Worm (Caenorhabditis elegans) whole organism, late embryonic: ENCODE data around the gene C09G9.5.
A peak's percentile ranks its signal among the peaks of the same experiment; 100 is the strongest.

Source experiments
- C08G9.2 ChIP-seq: sonication (generic microtip); optimal IDR thresholded peaks from 2 replicates; lab custom pipeline; 2016; ENCODE audit warnings: mild to moderate bottlenecking, missing genetic modification characterization, moderate library complexity, missing compliant biosample characterization
- C38D4.7 ChIP-seq: fragments of 200-800 bp; sonication (Bioruptor generic); optimal IDR thresholded peaks from 2 replicates; lab custom pipeline; 2018; ENCODE audit warnings: mild to moderate bottlenecking, missing genetic modification characterization, moderate library complexity, missing compliant biosample characterization
- F13H6.1 ChIP-seq: sonication (generic microtip); optimal IDR thresholded peaks from 2 replicates; lab custom pipeline; 2016; ENCODE audit warnings: missing genetic modification characterization, missing compliant biosample characterization
- K09A11.1 ChIP-seq: sonication (generic microtip); optimal IDR thresholded peaks from 2 replicates; lab custom pipeline; 2017; ENCODE audit warnings: antibody characterized with exemption, mild to moderate bottlenecking, missing genetic modification characterization, missing compliant biosample characterization; ENCODE audit not compliant: insufficient read depth
- T23F11.4 ChIP-seq: fragments of 200-800 bp; sonication (Bioruptor generic); optimal IDR thresholded peaks from 2 replicates; lab custom pipeline; 2018; ENCODE audit warnings: mild to moderate bottlenecking, missing genetic modification characterization, missing compliant biosample characterization
- Y22D7AL.16 ChIP-seq: sonication (generic microtip); optimal IDR thresholded peaks from 2 replicates; lab custom pipeline; 2016; ENCODE audit warnings: missing genetic modification characterization, missing compliant biosample characterization
- ama-1 ChIP-seq: fragments of 150-350 bp; optimal IDR thresholded peaks from 2 replicates; lab custom pipeline; 2014
- ceh-18 ChIP-seq: sonication (generic microtip); optimal IDR thresholded peaks from 2 replicates; lab custom pipeline; 2016; ENCODE audit warnings: missing genetic modification characterization, missing compliant biosample characterization
- ceh-19 ChIP-seq: fragments of 200-800 bp; sonication (Bioruptor generic); optimal IDR thresholded peaks from 2 replicates; lab custom pipeline; 2018; ENCODE audit warnings: mild to moderate bottlenecking, missing genetic modification characterization, missing compliant biosample characterization
- ceh-30 ChIP-seq: fragments of 150-350 bp; optimal IDR thresholded peaks from 2 replicates; lab custom pipeline; 2014; ENCODE audit warnings: missing biosample characterization, missing genetic modification characterization
- ceh-31 ChIP-seq: sonication (generic microtip); optimal IDR thresholded peaks from 2 replicates; lab custom pipeline; 2016; ENCODE audit warnings: missing genetic modification characterization, missing compliant biosample characterization
- ceh-34 ChIP-seq: sonication (generic microtip); optimal IDR thresholded peaks from 2 replicates; lab custom pipeline; 2016; ENCODE audit warnings: mild to moderate bottlenecking, missing genetic modification characterization, missing compliant biosample characterization
- ceh-6 ChIP-seq: fragments of 200-800 bp; sonication (Bioruptor generic); optimal IDR thresholded peaks from 2 replicates; lab custom pipeline; 2018; ENCODE audit warnings: mild to moderate bottlenecking, missing genetic modification characterization, missing compliant biosample characterization
- ceh-9 ChIP-seq: sonication (generic microtip); optimal IDR thresholded peaks from 2 replicates; lab custom pipeline; 2016; ENCODE audit warnings: mild to moderate bottlenecking, missing genetic modification characterization, inconsistent platforms, missing compliant biosample characterization
- elt-2 ChIP-seq: sonication (generic microtip); optimal IDR thresholded peaks from 2 replicates; lab custom pipeline; 2016; ENCODE audit warnings: missing genetic modification reagents, missing genetic modification characterization, missing compliant biosample characterization
- elt-4 ChIP-seq: sonication (generic microtip); optimal IDR thresholded peaks from 2 replicates; lab custom pipeline; 2016; ENCODE audit warnings: missing genetic modification characterization, missing compliant biosample characterization
- ets-4 ChIP-seq: sonication (generic microtip); optimal IDR thresholded peaks from 2 replicates; lab custom pipeline; 2016; ENCODE audit warnings: missing genetic modification characterization, missing compliant biosample characterization
- eyg-1 ChIP-seq: sonication (generic microtip); optimal IDR thresholded peaks from 2 replicates; lab custom pipeline; 2016; ENCODE audit warnings: missing genotype, missing genetic modification characterization, missing compliant biosample characterization
- fax-1 ChIP-seq: sonication (generic microtip); optimal IDR thresholded peaks from 2 replicates; lab custom pipeline; 2016; ENCODE audit warnings: missing genotype, missing genetic modification characterization, missing compliant biosample characterization
- fkh-10 ChIP-seq: fragments of 150-350 bp; optimal IDR thresholded peaks from 2 replicates; lab custom pipeline; 2014; ENCODE audit warnings: missing biosample characterization, missing genetic modification reagents, missing genetic modification characterization
- gmeb-2 ChIP-seq: sonication (generic microtip); optimal IDR thresholded peaks from 2 replicates; lab custom pipeline; 2016; ENCODE audit warnings: missing genetic modification characterization, inconsistent platforms, missing compliant biosample characterization
- hlh-15 ChIP-seq: sonication (generic microtip); optimal IDR thresholded peaks from 2 replicates; lab custom pipeline; 2016; ENCODE audit warnings: missing genetic modification characterization, missing compliant biosample characterization
- lim-6 ChIP-seq: sonication (generic microtip); optimal IDR thresholded peaks from 2 replicates; lab custom pipeline; 2016; ENCODE audit warnings: missing genetic modification characterization, missing compliant biosample characterization
- lin-11 ChIP-seq: fragments of 200-800 bp; sonication (Bioruptor generic); optimal IDR thresholded peaks from 2 replicates; lab custom pipeline; 2018; ENCODE audit warnings: mild to moderate bottlenecking, missing genetic modification characterization, missing compliant biosample characterization
- odd-2 ChIP-seq: sonication (generic microtip); optimal IDR thresholded peaks from 2 replicates; lab custom pipeline; 2017; ENCODE audit warnings: antibody characterized with exemption, mild to moderate bottlenecking, missing genetic modification characterization, missing compliant biosample characterization
- pag-3 ChIP-seq: sonication (generic microtip); optimal IDR thresholded peaks from 2 replicates; lab custom pipeline; 2016; ENCODE audit warnings: missing compliant biosample characterization, missing genetic modification characterization, borderline replicate concordance
- pqm-1 ChIP-seq: sonication (generic microtip); optimal IDR thresholded peaks from 2 replicates; lab custom pipeline; 2016; ENCODE audit warnings: missing genetic modification characterization, missing compliant biosample characterization
- ref-2 ChIP-seq: sonication (generic microtip); optimal IDR thresholded peaks from 2 replicates; lab custom pipeline; 2016; ENCODE audit warnings: missing genetic modification characterization, missing compliant biosample characterization
- syd-9 ChIP-seq: sonication (generic microtip); optimal IDR thresholded peaks from 2 replicates; lab custom pipeline; 2016; ENCODE audit warnings: mild to moderate bottlenecking, missing genetic modification characterization, moderate library complexity, missing compliant biosample characterization
- tbx-2 ChIP-seq: sonication (generic microtip); optimal IDR thresholded peaks from 2 replicates; lab custom pipeline; 2016; ENCODE audit warnings: missing genetic modification characterization, missing compliant biosample characterization
- tbx-7 ChIP-seq: sonication (generic microtip); optimal IDR thresholded peaks from 2 replicates; lab custom pipeline; 2016; ENCODE audit warnings: missing genotype, missing genetic modification characterization, missing compliant biosample characterization
- unc-3 ChIP-seq, 2 experiments: fragments of 200-800 bp in 1 of 2; sonication (Bioruptor generic) in 1 of 2; sonication (generic microtip) in 1 of 2; conservative IDR thresholded peaks in 1 of 2; optimal IDR thresholded peaks in 1 of 2; 2 replicates each; pipeline versions ENCODE4 v1.3.6 to Lab custom; 2016 to 2022; ENCODE audit warnings: missing compliant biosample characterization in 2 of 2, missing genetic modification characterization in 2 of 2, missing genetic modification reagents in 1 of 2
- unc-55 ChIP-seq: sonication (generic microtip); optimal IDR thresholded peaks from 2 replicates; lab custom pipeline; 2017; ENCODE audit warnings: missing biosample characterization, missing genetic modification reagents, missing genetic modification characterization
- ztf-16 ChIP-seq: sonication (generic microtip); optimal IDR thresholded peaks from 2 replicates; lab custom pipeline; 2017; ENCODE audit warnings: missing genetic modification characterization, missing compliant biosample characterization

Gene C09G9.5

DNA sequence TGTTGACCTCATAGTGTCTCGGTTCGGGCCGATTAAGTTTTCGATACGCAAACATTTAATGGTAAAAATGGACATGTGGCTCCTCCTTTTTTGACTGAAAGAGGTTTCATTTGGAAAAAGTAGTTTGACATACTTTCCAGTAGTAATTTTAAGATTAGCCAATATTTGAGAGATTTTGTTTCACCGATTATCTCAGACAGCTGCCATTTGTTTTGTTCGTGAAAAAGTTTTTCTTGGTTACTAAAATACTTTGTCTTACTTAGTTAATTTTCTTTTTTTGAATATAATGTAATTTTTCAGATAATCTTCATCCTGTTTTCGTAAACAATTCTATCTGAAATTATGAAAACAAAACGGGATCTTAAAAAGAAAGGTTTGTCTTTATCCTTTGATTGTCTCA, at the start of gene C09G9.5:
C09G9.5 (plus strand) TSS at position 301 of the 400 bp plus-strand sequence.
- TF ChIP-seq elt-2 (tag; lab: Kevin White, UChicago) (no peak), eyg-1 (no peak), Y22D7AL.16 (tag; lab: Kevin White, UChicago) (no peak), ceh-18 (tag; lab: Kevin White, UChicago) (no peak), tbx-2 (no peak), pag-3 (tag; lab: Kevin White, UChicago) (no peak), elt-4 (no peak)

DNA sequence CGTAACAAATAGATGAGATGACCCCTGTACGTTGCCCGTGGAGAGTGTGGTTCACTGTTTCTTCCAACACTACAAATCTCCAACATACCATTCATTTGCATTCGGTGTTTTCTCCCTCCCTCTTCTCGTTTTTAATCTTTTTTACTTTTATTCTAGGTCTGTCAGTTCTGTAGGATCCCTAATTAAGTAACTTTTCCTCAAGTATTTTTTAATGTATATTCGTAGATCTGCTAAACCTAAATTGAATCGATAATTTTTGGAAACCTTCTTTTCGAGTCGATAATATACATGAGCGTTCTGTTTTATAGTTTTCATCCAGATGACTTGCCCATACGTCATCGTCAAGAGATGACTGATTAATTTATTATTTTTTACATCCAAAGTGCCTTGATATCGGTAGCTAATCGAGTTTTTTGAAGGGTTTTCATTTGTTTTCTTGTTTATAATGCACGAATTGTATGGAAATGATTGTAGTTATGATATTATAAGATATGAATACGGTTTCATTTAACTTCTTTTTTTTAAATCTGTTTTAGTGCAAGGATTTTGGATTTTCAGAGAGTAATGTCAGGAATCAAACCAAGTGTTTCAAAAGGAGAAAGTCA, 46.1 kb upstream of the C09G9.5 start, which contains the start of the genes T28C6.11 and T11B7.1:
T28C6.11 (minus strand) TSS at position 101 of the 605 bp plus-strand sequence.
T11B7.1 (plus strand) TSS at position 555 of the 605 bp plus-strand sequence.
- TF ChIP-seq ceh-9 (tag; lab: Kevin White, UChicago) (no peak), ceh-31 (tag; lab: Kevin White, UChicago) (no peak), fkh-10 (GFP tag; lab: Kevin White, UChicago) (no peak), lin-11 (tag; lab: Kevin White, UChicago) (no peak), gmeb-2 (no peak), C08G9.2 (tag; lab: Kevin White, UChicago) (no peak), Y22D7AL.16 (tag; lab: Kevin White, UChicago) (no peak), tbx-2 (no peak), lim-6 (tag; lab: Kevin White, UChicago) (no peak), K09A11.1 (no peak), unc-55 (GFP tag; lab: Kevin White, UChicago) (no peak), hlh-15 (tag; lab: Kevin White, UChicago) (no peak), pqm-1 (no peak), T23F11.4 (no peak)

ce11 chrIV:8844457-8844856, 41.9 kb upstream of the C09G9.5 start, which contains the start of gene T11B7.2:
T11B7.2 (minus strand) TSS chrIV:8844557.
- TF ChIP-seq gmeb-2, result no peak
- no peak for TF ChIP-seq tbx-7 (tag; lab: Kevin White, UChicago)
- no peak for TF ChIP-seq ceh-34

ce11 chrIV:8845922-8846321, 40.4 kb upstream of the C09G9.5 start:
- TF ChIP-seq odd-2, result no peak
- TF ChIP-seq fax-1 (tag; lab: Kevin White, UChicago), result no peak
- TF ChIP-seq elt-2 (tag; lab: Kevin White, UChicago), result peak; percentile 59
- TF ChIP-seq syd-9 (tag; lab: Kevin White, UChicago), result no peak

DNA sequence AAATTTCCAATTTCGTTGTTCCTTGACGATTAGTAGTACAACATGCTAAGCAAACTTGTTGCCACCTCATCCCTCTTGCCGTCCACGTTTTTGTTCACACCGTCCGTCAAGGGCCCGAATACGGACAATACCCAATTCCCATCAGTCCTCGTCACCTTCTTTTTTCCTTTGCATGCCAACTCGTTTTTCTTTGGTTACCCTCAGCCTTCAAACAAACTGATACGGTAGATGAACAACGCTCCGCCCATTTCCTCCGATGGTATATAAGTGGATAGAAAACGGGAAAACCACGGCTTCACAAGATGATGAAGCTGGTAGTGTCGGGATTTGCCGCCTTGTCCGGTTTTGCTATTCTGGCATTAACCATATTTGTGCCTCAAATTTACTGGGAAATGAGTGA, 38.4 kb upstream of the C09G9.5 start, which contains the start of gene col-118:
col-118 (plus strand) TSS at position 301 of the 400 bp plus-strand sequence.
- TF ChIP-seq ama-1 (lab: Kevin White, UChicago), result no peak
- TF ChIP-seq pag-3 (tag; lab: Kevin White, UChicago), result no peak
- no peak for TF ChIP-seq elt-4
- TF ChIP-seq ztf-16 (tag; lab: Kevin White, UChicago), result no peak
- TF ChIP-seq ets-4 (tag; lab: Kevin White, UChicago), result no peak
- TF ChIP-seq ceh-30 (tag; lab: Kevin White, UChicago), result no peak

- TF ChIP-seq syd-9 (tag; lab: Kevin White, UChicago) (no peak), unc-3 (GFP tag; conservative IDR thresholded peaks at IDR 0.05; lab: Robert Waterston, UW) (no peak), unc-3 (tag; optimal IDR thresholded peaks at IDR 0.05; lab: Kevin White, UChicago) (no peak), ceh-19 (GFP tag; lab: Kevin White, UChicago) (no peak), ztf-16 (tag; lab: Kevin White, UChicago) (no peak), ceh-6 (GFP tag; lab: Kevin White, UChicago) (no peak), pag-3 (tag; lab: Kevin White, UChicago) (no peak), ref-2 (no peak), C38D4.7 (GFP tag; lab: Kevin White, UChicago) (no peak), F13H6.1 (tag; lab: Kevin White, UChicago) (no peak)
Measured at ce11 chrIV:8848983-8849382, 37.3 kb upstream of the C09G9.5 start.
